Fruit fly (Drosophila melanogaster) whole organism, wandering third instar larva: ENCODE results near the gene CG9396.

Experiments
- CrebA ChIP-seq: fragments of 200-800 bp; sonication (Bioruptor generic); optimal IDR thresholded peaks from 2 replicates; lab custom pipeline; 2016; ENCODE audit warnings: missing biosample characterization, mild to moderate bottlenecking, missing genetic modification characterization, borderline replicate concordance
- Hr78 ChIP-seq: fragments of >200 bp; optimal IDR thresholded peaks from 2 replicates; lab custom pipeline; 2017; ENCODE audit warnings: missing biosample characterization, missing genetic modification characterization
- Jra ChIP-seq: sonication (Bioruptor generic); optimal IDR thresholded peaks from 2 replicates; lab custom pipeline; 2016; ENCODE audit warnings: missing biosample characterization, missing genetic modification characterization
- OdsH ChIP-seq: fragments of 200-800 bp; sonication (Bioruptor generic); optimal IDR thresholded peaks from 2 replicates; lab custom pipeline; 2016; ENCODE audit warnings: missing biosample characterization, mild to moderate bottlenecking, missing genetic modification characterization
- Sp1 ChIP-seq: fragments of 200-800 bp; sonication (Bioruptor generic); optimal IDR thresholded peaks from 3 replicates; lab custom pipeline; 2019; ENCODE audit warnings: missing biosample characterization, mild to moderate bottlenecking, missing genetic modification characterization, moderate library complexity
- br ChIP-seq: fragments of 200-800 bp; sonication (Bioruptor generic); optimal IDR thresholded peaks from 2 replicates; lab custom pipeline; 2016; ENCODE audit warnings: missing biosample characterization, missing genetic modification characterization
- brk ChIP-seq: fragments of 200-800 bp; sonication (Bioruptor generic); optimal IDR thresholded peaks from 2 replicates; lab custom pipeline; 2016; ENCODE audit warnings: missing biosample characterization, mild to moderate bottlenecking, missing genetic modification characterization
- dl ChIP-seq, 2 experiments: fragments of 175-275, 200-275 bp in 1 of 2; fragments of 200-275 bp in 1 of 2; sonication (Bioruptor generic); optimal IDR thresholded peaks; lab custom pipeline; 2018; ENCODE audit warnings: mild to moderate bottlenecking in 2 of 2, missing biosample characterization in 2 of 2, missing genetic modification characterization in 2 of 2, moderate library complexity in 2 of 2; ENCODE audit not compliant: partially characterized antibody in 2 of 2, insufficient read depth in 1 of 2
- fru ChIP-seq: fragments of 200-800 bp; sonication (Bioruptor generic); optimal IDR thresholded peaks from 3 replicates; lab custom pipeline; 2016; ENCODE audit warnings: missing biosample characterization, mild to moderate bottlenecking, missing genetic modification characterization
- h ChIP-seq: fragments of 200-800 bp; sonication (Bioruptor generic); optimal IDR thresholded peaks from 3 replicates; lab custom pipeline; 2016; ENCODE audit warnings: missing biosample characterization, mild to moderate bottlenecking, missing genetic modification characterization
- tai ChIP-seq: sonication (Bioruptor generic); optimal IDR thresholded peaks from 2 replicates; lab custom pipeline; 2016; ENCODE audit warnings: missing biosample characterization, missing genetic modification characterization

DNA sequence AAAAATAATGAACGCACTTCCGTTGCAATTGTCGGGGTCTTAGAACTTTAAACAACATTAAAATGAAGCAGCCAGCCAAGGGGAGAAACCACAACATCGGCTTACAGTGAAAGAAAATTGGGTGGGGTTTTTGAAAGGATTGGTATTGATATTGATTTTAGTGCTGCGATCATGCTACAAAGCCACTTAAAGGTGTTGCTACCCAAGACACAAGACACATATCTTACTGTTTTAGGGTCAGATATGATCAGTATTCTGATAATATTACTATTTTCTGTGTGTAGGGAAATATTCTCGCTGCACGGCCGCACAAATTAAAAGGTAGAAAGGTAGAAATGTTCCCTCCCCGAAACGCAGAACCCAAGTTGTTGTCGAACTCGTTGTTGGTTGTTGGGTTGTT lies 33.7 kb upstream of the CG9396 start:
- TF ChIP-seq br (GFP tag; lab: Kevin White, UChicago) (peak; percentile 21), tai (GFP tag; lab: Kevin White, UChicago) (no peak), Sp1 (GFP tag; lab: Kevin White, UChicago) (no peak), Jra (GFP tag; lab: Kevin White, UChicago) (no peak), h (GFP tag; lab: Kevin White, UChicago) (peak; percentile 33), OdsH (no peak), CrebA (GFP tag; lab: Kevin White, UChicago) (no peak), Hr78 (GFP tag; lab: Kevin White, UChicago) (no peak), brk (no peak), dl (GFP tag; optimal IDR thresholded peaks at IDR 0.05; lab: Kevin White, UChicago; ENCODE audit: insufficient read depth in 1 of 2, partially characterized antibody in 2 of 2) (no peak), fru (GFP tag; lab: Kevin White, UChicago) (peak; percentile 40)
